Fruit fly (Drosophila melanogaster) whole organism, embryonic: ENCODE measurements around the gene br.

Experiments
- Blimp-1 ChIP-seq: fragments of 200-800 bp; sonication (Bioruptor generic); optimal IDR thresholded peaks from 3 replicates; lab custom pipeline; 2018; ENCODE audit warnings: missing biosample characterization, missing genetic modification characterization, mild to moderate bottlenecking, moderate library complexity, missing genetic modification reagents
- CG18476 ChIP-seq: fragments of 200-800 bp; sonication (Bioruptor generic); optimal IDR thresholded peaks from 2 replicates; lab custom pipeline; 2016; ENCODE audit warnings: missing biosample characterization, mild to moderate bottlenecking, missing genetic modification characterization
- Ptx1 ChIP-seq: fragments of 200-800 bp; sonication (Bioruptor generic); IDR thresholded peaks from 2 replicates; pipeline ENCODE4 v1.3.6; 2022; ENCODE audit warnings: missing biosample characterization, missing genetic modification characterization
- TFAM ChIP-seq: fragments of 200-800 bp; sonication (Bioruptor generic); optimal IDR thresholded peaks from 2 replicates; lab custom pipeline; 2017; ENCODE audit warnings: missing biosample characterization, missing genetic modification characterization, inconsistent platforms
- ap ChIP-seq: fragments of 200-800 bp; sonication (Bioruptor generic); IDR thresholded peaks from 2 replicates; pipeline ENCODE4 v1.3.6; 2022; ENCODE audit warnings: missing biosample characterization, missing genetic modification characterization
- crc ChIP-seq: fragments of 200-800 bp; sonication (Bioruptor generic); optimal IDR thresholded peaks from 2 replicates; lab custom pipeline; 2016; ENCODE audit warnings: missing biosample characterization, missing genetic modification characterization
- gcm2 ChIP-seq: fragments of 200-800 bp; sonication (Bioruptor generic); optimal IDR thresholded peaks from 2 replicates; lab custom pipeline; 2016; ENCODE audit warnings: missing biosample characterization, missing genetic modification characterization
- pb ChIP-seq: fragments of 200-800 bp; sonication (Bioruptor generic); optimal IDR thresholded peaks from 3 replicates; lab custom pipeline; 2016; ENCODE audit warnings: missing biosample characterization, missing genetic modification characterization
- stc ChIP-seq: fragments of 200-800 bp; sonication (Bioruptor generic); IDR thresholded peaks from 2 replicates; pipeline ENCODE4 v1.3.6; 2022; ENCODE audit warnings: missing biosample characterization, missing genetic modification characterization

dm6 chrX:1606064-1606463 is 31.1 kb downstream of the br start:
- TF ChIP-seq Ptx1 (GFP tag; lab: Robert Waterston, UW) (no peak), CG18476 (GFP tag; lab: Kevin White, UChicago) (no peak), TFAM (GFP tag; lab: Kevin White, UChicago) (no peak), gcm2 (GFP tag; lab: Kevin White, UChicago) (no peak), pb (GFP tag; lab: Kevin White, UChicago) (no peak), ap (no peak), crc (no peak), stc (GFP tag; lab: Robert Waterston, UW) (no peak), Blimp-1 (GFP tag; lab: Kevin White, UChicago) (no peak)
